Fruit fly (Drosophila melanogaster) whole organism, adult: Measurements from ENCODE around the gene His2Av.

Source experiments
- CG12768 ChIP-seq: fragments of 200-800 bp; sonication (Bioruptor generic); optimal IDR thresholded peaks from 2 replicates; lab custom pipeline; 2017; ENCODE audit warnings: missing biosample characterization, missing genetic modification characterization, mild to moderate bottlenecking, moderate library complexity, missing genetic modification reagents
- CG14711 ChIP-seq: fragments of 200-800 bp; sonication (Bioruptor generic); optimal IDR thresholded peaks from 2 replicates; lab custom pipeline; 2018; ENCODE audit warnings: missing biosample characterization, mild to moderate bottlenecking, missing genetic modification characterization, moderate library complexity
- CG1620 ChIP-seq: fragments of 200-800 bp; sonication (Bioruptor generic); optimal IDR thresholded peaks from 2 replicates; lab custom pipeline; 2016; ENCODE audit warnings: missing biosample characterization, missing genetic modification characterization
- CG33017 ChIP-seq: fragments of 200-800 bp; sonication (Bioruptor generic); optimal IDR thresholded peaks from 2 replicates; lab custom pipeline; 2018; ENCODE audit warnings: missing biosample characterization, mild to moderate bottlenecking, missing genetic modification characterization, moderate library complexity
- Crg-1 ChIP-seq: fragments of 200-800 bp; sonication (Bioruptor generic); optimal IDR thresholded peaks from 2 replicates; lab custom pipeline; 2016; ENCODE audit warnings: missing biosample characterization, missing genetic modification characterization
- Hr96 ChIP-seq: fragments of 200-800 bp; sonication (Bioruptor generic); optimal IDR thresholded peaks from 2 replicates; lab custom pipeline; 2016; ENCODE audit warnings: missing biosample characterization, missing genetic modification characterization
- Mnt ChIP-seq: fragments of 200-800 bp; sonication (Bioruptor generic); optimal IDR thresholded peaks from 2 replicates; lab custom pipeline; 2016; ENCODE audit warnings: missing biosample characterization, mild to moderate bottlenecking, missing genetic modification characterization
- bab1 ChIP-seq: fragments of 200-800 bp; sonication (Bioruptor generic); optimal IDR thresholded peaks from 3 replicates; lab custom pipeline; 2019; ENCODE audit warnings: missing biosample characterization, mild to moderate bottlenecking, missing genetic modification characterization, moderate library complexity
- cic ChIP-seq: fragments of 200-800 bp; sonication (Bioruptor generic); optimal IDR thresholded peaks from 2 replicates; lab custom pipeline; 2017; ENCODE audit warnings: missing biosample characterization, mild to moderate bottlenecking, missing genetic modification characterization, moderate library complexity
- cnc ChIP-seq, 2 experiments: fragments of >200 bp; optimal IDR thresholded peaks; 2 replicates each; lab custom pipeline; 2017
- ovo ChIP-seq: fragments of 200-800 bp; sonication (Bioruptor generic); optimal IDR thresholded peaks from 2 replicates; lab custom pipeline; 2016; ENCODE audit warnings: missing biosample characterization, missing genetic modification characterization
- pad ChIP-seq: fragments of 200-800 bp; sonication (Bioruptor generic); optimal IDR thresholded peaks from 3 replicates; lab custom pipeline; 2017; ENCODE audit warnings: missing biosample characterization, missing genetic modification characterization, mild to moderate bottlenecking, moderate library complexity, missing genetic modification reagents
- toe ChIP-seq: fragments of 200-800 bp; sonication (Bioruptor generic); optimal IDR thresholded peaks from 2 replicates; lab custom pipeline; 2016; ENCODE audit warnings: missing biosample characterization, missing genetic modification characterization

DNA sequence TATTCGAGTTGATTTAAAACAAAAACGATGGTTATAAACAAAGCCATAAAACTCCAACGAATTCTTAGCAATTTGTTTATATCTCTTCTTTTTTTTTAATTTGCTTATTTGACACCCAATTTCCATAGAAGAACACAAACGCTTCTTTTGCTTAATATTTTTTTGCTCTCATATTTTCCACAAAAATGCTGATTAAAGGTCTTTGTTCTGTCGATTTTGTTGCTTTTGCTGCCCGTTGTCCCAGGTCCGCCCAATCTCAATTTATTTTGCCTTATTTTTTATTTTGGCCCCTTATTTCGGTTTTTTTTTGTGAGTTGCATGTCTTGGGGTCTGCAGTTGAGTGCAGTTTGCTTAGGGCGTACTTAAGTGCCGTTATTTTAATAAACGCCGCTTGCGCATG lies 39.3 kb downstream of the His2Av start:
- TF ChIP-seq ovo (no peak), Hr96 (no peak), CG33017 (tag; lab: Kevin White, UChicago) (no peak), cic (GFP tag; lab: Kevin White, UChicago) (no peak), Crg-1 (GFP tag; lab: Kevin White, UChicago) (no peak), Mnt (GFP tag; lab: Kevin White, UChicago) (no peak), CG1620 (GFP tag; lab: Kevin White, UChicago) (no peak), CG12768 (GFP tag; lab: Kevin White, UChicago) (no peak), bab1 (GFP tag; lab: Kevin White, UChicago) (no peak), CG14711 (tag; lab: Kevin White, UChicago) (no peak), toe (no peak), pad (GFP tag; lab: Kevin White, UChicago) (no peak), cnc (optimal IDR thresholded peaks at IDR 0.05; lab: Kevin White, UChicago) (no peak)
